Worm (Caenorhabditis elegans) whole organism, mixed stage, embryonic: ENCODE measurements around the gene col-149.

Experiments used
- ceh-39 ChIP-seq: fragments of 150-350 bp; optimal IDR thresholded peaks from 2 replicates; lab custom pipeline; 2014; ENCODE audit warnings: missing biosample characterization, missing genetic modification characterization
- ces-1 ChIP-seq: fragments of 150-350 bp; optimal IDR thresholded peaks from 2 replicates; lab custom pipeline; 2014; ENCODE audit warnings: missing biosample characterization, missing genetic modification reagents, missing genetic modification characterization
- drap-1 ChIP-seq: fragments of 200-800 bp; sonication (Bioruptor generic); optimal IDR thresholded peaks from 3 replicates; lab custom pipeline; 2018; ENCODE audit warnings: mild to moderate bottlenecking, missing genetic modification characterization, missing compliant biosample characterization
- elt-1 ChIP-seq: sonication (generic microtip); optimal IDR thresholded peaks from 2 replicates; lab custom pipeline; 2017; ENCODE audit warnings: missing genetic modification characterization, mild to moderate bottlenecking, missing compliant biosample characterization, antibody characterized with exemption, moderate library complexity, borderline replicate concordance; ENCODE audit not compliant: insufficient read depth
- elt-3 ChIP-seq: fragments of 150-350 bp; optimal IDR thresholded peaks from 2 replicates; lab custom pipeline; 2014; ENCODE audit warnings: missing biosample characterization, missing genetic modification characterization
- flh-1 ChIP-seq: fragments of 200-800 bp; sonication (Bioruptor generic); optimal IDR thresholded peaks from 2 replicates; lab custom pipeline; 2018; ENCODE audit warnings: mild to moderate bottlenecking, missing genetic modification characterization, moderate library complexity, missing compliant biosample characterization
- hlh-1 ChIP-seq: fragments of 150-350 bp; optimal IDR thresholded peaks from 2 replicates; lab custom pipeline; 2014; ENCODE audit warnings: missing biosample characterization, missing genetic modification reagents, missing genetic modification characterization
- lin-13 ChIP-seq: fragments of 150-350 bp; optimal IDR thresholded peaks from 2 replicates; lab custom pipeline; 2014; ENCODE audit warnings: missing biosample characterization, missing genetic modification characterization
- lin-32 ChIP-seq: fragments of 200-800 bp; sonication (Bioruptor generic); optimal IDR thresholded peaks from 2 replicates; lab custom pipeline; 2018; ENCODE audit warnings: mild to moderate bottlenecking, missing genetic modification characterization, missing compliant biosample characterization
- lsy-2 ChIP-seq: fragments of 150-350 bp; optimal IDR thresholded peaks from 2 replicates; lab custom pipeline; 2014; ENCODE audit warnings: missing biosample characterization, missing genetic modification characterization
- mab-5 ChIP-seq: fragments of 150-350 bp; optimal IDR thresholded peaks from 2 replicates; lab custom pipeline; 2014; ENCODE audit warnings: missing biosample characterization, missing genetic modification characterization
- mep-1 ChIP-seq: fragments of 150-350 bp; optimal IDR thresholded peaks from 2 replicates; lab custom pipeline; 2017; ENCODE audit warnings: missing biosample characterization, missing genetic modification reagents, missing genetic modification characterization, inconsistent platforms
- mls-2 ChIP-seq: sonication (generic microtip); optimal IDR thresholded peaks from 2 replicates; lab custom pipeline; 2016; ENCODE audit warnings: mild to moderate bottlenecking, missing genetic modification characterization, moderate library complexity, missing compliant biosample characterization
- nhr-12 ChIP-seq: fragments of 150-350 bp; optimal IDR thresholded peaks from 2 replicates; lab custom pipeline; 2014; ENCODE audit warnings: missing biosample characterization, missing genetic modification characterization
- nhr-2 ChIP-seq: fragments of 150-350 bp; optimal IDR thresholded peaks from 2 replicates; lab custom pipeline; 2014; ENCODE audit warnings: missing biosample characterization, missing genetic modification characterization
- nhr-237 ChIP-seq: fragments of 150-350 bp; optimal IDR thresholded peaks from 2 replicates; lab custom pipeline; 2014; ENCODE audit warnings: missing biosample characterization, missing genetic modification characterization
- nhr-28 ChIP-seq: fragments of 150-350 bp; optimal IDR thresholded peaks from 2 replicates; lab custom pipeline; 2014; ENCODE audit warnings: missing biosample characterization, missing genetic modification characterization
- nhr-76 ChIP-seq: sonication (generic microtip); optimal IDR thresholded peaks from 2 replicates; lab custom pipeline; 2017; ENCODE audit warnings: missing biosample characterization, missing genetic modification characterization
- snpc-4 ChIP-seq: fragments of 150-350 bp; optimal IDR thresholded peaks from 2 replicates; lab custom pipeline; 2014; ENCODE audit warnings: missing biosample characterization, missing genetic modification characterization
- sptf-1 ChIP-seq: sonication (generic microtip); optimal IDR thresholded peaks from 2 replicates; lab custom pipeline; 2017; ENCODE audit warnings: mild to moderate bottlenecking, missing genetic modification characterization, moderate library complexity, missing compliant biosample characterization
- unc-120 ChIP-seq: sonication (generic microtip); optimal IDR thresholded peaks from 2 replicates; lab custom pipeline; 2017; ENCODE audit warnings: missing genetic modification characterization, missing compliant biosample characterization; ENCODE audit not compliant: poor library complexity, severe bottlenecking
- unc-39 ChIP-seq: fragments of 150-350 bp; optimal IDR thresholded peaks from 2 replicates; lab custom pipeline; 2014; ENCODE audit warnings: missing biosample characterization, missing genetic modification characterization
- unc-62 ChIP-seq: fragments of 150-350 bp; optimal IDR thresholded peaks from 2 replicates; lab custom pipeline; 2014; ENCODE audit warnings: missing biosample characterization, missing genetic modification reagents, missing genetic modification characterization
- zip-8 ChIP-seq: fragments of 150-350 bp; optimal IDR thresholded peaks from 2 replicates; lab custom pipeline; 2014; ENCODE audit warnings: missing biosample characterization, missing genetic modification characterization
- ztf-11 ChIP-seq: fragments of 150-350 bp; optimal IDR thresholded peaks from 2 replicates; lab custom pipeline; 2014; ENCODE audit warnings: missing biosample characterization, missing genetic modification characterization

The col-149 gene

DNA sequence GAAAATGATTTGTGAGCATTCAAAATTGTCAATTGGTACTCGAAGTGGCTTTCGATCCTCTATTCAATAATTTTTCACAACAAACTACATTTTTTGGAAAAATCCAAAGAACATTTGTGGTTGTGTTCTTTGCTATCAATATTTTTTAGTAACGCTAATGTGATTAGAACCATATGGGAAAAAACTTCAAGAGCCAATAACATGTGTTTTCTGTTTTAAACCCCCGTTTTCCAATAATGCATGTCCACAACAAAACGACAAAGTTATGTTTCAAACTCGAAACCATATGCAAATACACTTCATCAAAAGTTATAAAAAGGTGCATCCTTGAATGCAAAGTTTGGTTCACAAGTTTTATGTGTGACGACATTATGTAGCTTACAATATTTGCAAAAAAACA lies 6.8 kb downstream of the col-149 start:
- no peak for TF ChIP-seq mep-1
- TF ChIP-seq ces-1 (GFP tag; lab: Kevin White, UChicago) = no peak
- no peak for TF ChIP-seq unc-120
- TF ChIP-seq unc-62 (GFP tag; lab: Kevin White, UChicago) = no peak
- TF ChIP-seq sptf-1 (tag; lab: Kevin White, UChicago) = no peak
- TF ChIP-seq mab-5 (tag; lab: Kevin White, UChicago) = no peak
- no peak for TF ChIP-seq lin-13 (tag; lab: Kevin White, UChicago)

- TF ChIP-seq nhr-28 = no peak
- no peak for TF ChIP-seq snpc-4
- no peak for TF ChIP-seq nhr-76 (tag; lab: Kevin White, UChicago)
- TF ChIP-seq drap-1 (GFP tag; lab: Kevin White, UChicago) = no peak
- no peak for TF ChIP-seq nhr-237 (tag; lab: Kevin White, UChicago)
Measured at ce11 chrV:10283444-10283843, 9.2 kb downstream of the col-149 start, which contains the start of gene lys-3. lys-3 (minus strand) TSS chrV:10283544.

DNA sequence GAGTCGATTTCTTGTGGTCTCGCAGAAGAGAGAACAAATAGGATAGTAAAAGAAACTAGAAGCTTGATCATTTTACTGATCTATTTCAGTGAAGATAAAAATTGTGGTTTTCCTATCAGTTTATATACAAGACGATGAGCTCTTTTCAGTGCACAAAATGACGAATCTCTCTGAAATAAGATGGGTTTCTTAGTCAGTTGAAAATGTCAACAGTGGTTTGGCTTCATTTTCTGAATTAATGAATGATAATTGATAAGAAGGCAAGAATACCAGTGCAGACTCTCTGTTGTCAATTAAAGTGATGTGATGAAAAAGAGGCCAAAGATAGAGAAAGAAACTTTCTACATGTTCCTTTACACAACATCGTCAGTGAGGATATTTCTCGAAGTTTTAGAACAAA lies 11.3 kb downstream of the col-149 start, which contains the start of gene lys-2:
TSS of gene lys-2 (minus strand) at position 101 of the 400 bp plus-strand sequence.
- TF ChIP-seq mab-5 (tag; lab: Kevin White, UChicago) = no peak
- no peak for TF ChIP-seq lsy-2 (tag; lab: Kevin White, UChicago)
- no peak for TF ChIP-seq ztf-11
- TF ChIP-seq mep-1 = no peak

DNA sequence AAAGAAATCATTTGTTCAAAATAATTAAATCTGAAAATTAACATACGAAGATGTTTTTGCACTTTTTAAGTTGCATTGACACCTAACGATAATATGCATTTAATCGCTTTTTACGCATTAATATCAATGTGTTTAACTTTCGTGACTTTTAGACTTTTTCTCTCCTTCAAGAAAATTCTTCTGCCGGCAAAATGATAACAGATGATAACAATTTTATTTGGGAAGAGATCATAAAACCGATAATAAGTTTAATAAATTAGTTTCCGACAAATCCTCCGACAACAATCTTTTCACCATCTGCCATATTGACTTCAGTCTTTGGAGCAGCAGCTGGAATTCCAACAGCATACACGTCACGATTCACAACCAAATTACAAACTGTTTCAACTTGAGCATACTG lies 12.6 kb downstream of the col-149 start:
- no peak for TF ChIP-seq elt-3 (tag; lab: Kevin White, UChicago)
- TF ChIP-seq hlh-1 = no peak
- no peak for TF ChIP-seq unc-39 (tag; lab: Kevin White, UChicago)
- TF ChIP-seq nhr-12 (tag; lab: Kevin White, UChicago) = no peak
- no peak for TF ChIP-seq lin-32
- no peak for TF ChIP-seq ztf-11
- TF ChIP-seq nhr-28 = no peak

- TF ChIP-seq nhr-237 (tag; lab: Kevin White, UChicago) (no peak), mls-2 (tag; lab: Kevin White, UChicago) (no peak), ztf-11 (no peak), ceh-39 (tag; lab: Kevin White, UChicago) (no peak), snpc-4 (no peak), unc-120 (no peak)
- TF ChIP-seq, all 35 proteins: peak for 0
Measured at ce11 chrV:10277579-10277978, 15.1 kb downstream of the col-149 start, which contains the start of gene lys-1. lys-1 (plus strand) TSS chrV:10277904.

DNA sequence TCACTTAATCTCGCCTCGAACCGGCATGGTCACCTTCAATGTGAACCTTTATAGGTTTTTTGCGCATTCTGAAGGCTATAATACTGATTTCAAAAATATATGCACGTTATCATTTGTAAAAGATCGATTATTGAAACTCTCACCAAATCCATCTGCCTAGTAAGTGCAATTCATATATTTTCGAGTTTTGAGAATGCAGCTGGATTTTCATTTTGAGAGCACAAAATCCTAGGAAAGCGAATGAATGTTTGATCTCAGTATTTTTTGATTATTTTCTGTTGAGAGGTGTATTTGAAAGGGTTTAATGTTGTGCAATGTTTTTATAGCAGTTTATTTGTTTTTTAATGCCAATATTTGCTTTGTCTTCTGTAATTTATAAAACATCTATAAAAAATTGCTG lies 16.6 kb downstream of the col-149 start:
- TF ChIP-seq zip-8 (tag; lab: Kevin White, UChicago) (no peak), elt-1 (tag; lab: Kevin White, UChicago) (no peak)

- TF ChIP-seq nhr-2 (tag; lab: Kevin White, UChicago) = no peak
- no peak for TF ChIP-seq ztf-11
- TF ChIP-seq lin-13 (tag; lab: Kevin White, UChicago) = no peak
- TF ChIP-seq, all 35 proteins: peak for 0
Measured at ce11 chrV:10275619-10276018, 17.1 kb downstream of the col-149 start, which contains the start of gene Y22F5A.11. Y22F5A.11 (minus strand) TSS chrV:10275646.

DNA sequence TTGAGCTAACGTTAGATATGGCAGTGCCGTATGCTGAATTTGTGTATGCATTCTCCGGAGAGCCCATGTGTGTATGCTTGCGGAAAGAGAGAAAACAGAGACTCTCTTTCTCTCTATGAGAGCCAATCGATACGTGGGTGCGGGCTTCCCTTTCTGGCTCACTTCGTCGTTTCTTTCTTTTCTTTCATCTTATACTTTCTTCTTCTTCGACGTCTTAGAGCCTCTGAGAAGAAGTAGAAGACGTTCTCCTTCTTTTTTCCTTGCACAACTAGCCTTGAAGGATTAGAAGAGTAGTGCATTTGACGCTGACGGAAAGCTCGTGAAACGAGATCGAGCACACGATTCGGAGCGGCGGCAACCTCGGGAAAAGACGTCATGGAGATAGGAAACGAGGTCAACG lies 18.8 kb downstream of the col-149 start:
- TF ChIP-seq mep-1 = peak; percentile 51
- TF ChIP-seq ces-1 (GFP tag; lab: Kevin White, UChicago) = peak; percentile 61
- TF ChIP-seq flh-1 (GFP tag; lab: Kevin White, UChicago) = no peak

- TF ChIP-seq lsy-2 (tag; lab: Kevin White, UChicago) (no peak), ces-1 (GFP tag; lab: Kevin White, UChicago) (peak; percentile 2), lin-13 (tag; lab: Kevin White, UChicago) (no peak), ceh-39 (tag; lab: Kevin White, UChicago) (no peak)
Measured at ce11 chrV:10270214-10270613, 22.5 kb downstream of the col-149 start, which contains the start of gene ric-4. ric-4 (minus strand) TSS chrV:10270314.
